Worm (Caenorhabditis elegans) whole organism, midembryonic: ENCODE data around the gene R07E4.5.
A peak's percentile ranks its signal among the peaks of the same experiment; 100 is the strongest.

Experiments used
- T22C8.4 ChIP-seq: fragments of 200-800 bp; sonication (Bioruptor generic); IDR thresholded peaks from 2 replicates; pipeline ENCODE4 v1.3.6; 2022; ENCODE audit warnings: missing genetic modification characterization, missing compliant biosample characterization
- cog-1 ChIP-seq: sonication (generic microtip); optimal IDR thresholded peaks from 2 replicates; lab custom pipeline; 2016; ENCODE audit warnings: missing genetic modification characterization, missing compliant biosample characterization
- flt-1 ChIP-seq: fragments of 200-800 bp; sonication (Bioruptor generic); IDR thresholded peaks from 2 replicates; pipeline ENCODE4 v1.3.6; 2022; ENCODE audit warnings: missing genetic modification characterization, missing compliant biosample characterization
- klf-2 ChIP-seq: fragments of 200-800 bp; sonication (Bioruptor generic); conservative IDR thresholded peaks from 2 replicates; pipeline ENCODE4 v1.3.6; 2022; ENCODE audit warnings: missing genetic modification reagents, missing genetic modification characterization, missing compliant biosample characterization
- med-1 ChIP-seq: sonication (generic microtip); optimal IDR thresholded peaks from 2 replicates; lab custom pipeline; 2017; ENCODE audit warnings: missing genetic modification characterization, mild to moderate bottlenecking, missing compliant biosample characterization, antibody characterized with exemption, missing genetic modification reagents; ENCODE audit not compliant: insufficient read depth
- ref-1 ChIP-seq: fragments of 200-800 bp; sonication (Bioruptor generic); conservative IDR thresholded peaks from 2 replicates; pipeline ENCODE4 v1.3.6; 2022; ENCODE audit warnings: missing genetic modification reagents, missing genetic modification characterization, missing compliant biosample characterization
- tab-1 ChIP-seq: fragments of 200-800 bp; sonication (Bioruptor generic); IDR thresholded peaks from 2 replicates; pipeline ENCODE4 v1.3.6; 2022; ENCODE audit warnings: missing genetic modification characterization, missing compliant biosample characterization
- ztf-23 ChIP-seq: fragments of 200-800 bp; sonication (Bioruptor generic); IDR thresholded peaks from 2 replicates; pipeline ENCODE4 v1.3.6; 2022; ENCODE audit warnings: missing genetic modification reagents, missing genetic modification characterization, missing compliant biosample characterization
- ztf-29 ChIP-seq: fragments of 200-800 bp; sonication (Bioruptor generic); IDR thresholded peaks from 2 replicates; pipeline ENCODE4 v1.3.6; 2022; ENCODE audit warnings: missing genetic modification reagents, missing genetic modification characterization, missing compliant biosample characterization

Gene R07E4.5

DNA sequence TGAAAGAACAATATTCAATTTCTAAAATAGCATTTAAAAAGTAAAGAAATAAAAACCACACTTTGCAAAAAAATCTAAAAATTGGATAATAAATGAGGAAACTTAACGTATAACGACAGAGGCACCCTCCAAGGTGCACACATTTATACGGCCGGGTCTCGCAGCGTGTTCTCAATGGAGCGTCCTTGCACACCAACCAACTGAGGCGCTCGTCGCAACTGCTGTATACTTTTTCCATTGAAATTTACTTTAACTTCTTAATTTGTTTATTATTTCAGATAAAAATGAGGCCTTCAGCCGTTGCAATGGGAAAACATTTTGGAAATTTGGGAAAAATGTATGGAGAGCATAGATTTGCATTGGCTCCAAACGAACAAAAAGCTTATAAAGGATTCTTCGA lies at the start of gene R07E4.5, which contains the start of gene R07E4.3:
R07E4.5 (minus strand) TSS at position 1 of the 400 bp plus-strand sequence.
R07E4.3 (plus strand) TSS at position 285 of the 400 bp plus-strand sequence.
- no peak for TF ChIP-seq tab-1 (GFP tag; lab: Robert Waterston, UW)
- peak; percentile 43 for TF ChIP-seq cog-1 (tag; lab: Kevin White, UChicago)
- 0 out of 2 replicates have a peak, but pooled peaks have one; percentile 56 for TF ChIP-seq flt-1
- no peak for TF ChIP-seq ref-1 (GFP tag; lab: Robert Waterston, UW)
- TF ChIP-seq ztf-29 (GFP tag; lab: Robert Waterston, UW): no peak
- TF ChIP-seq klf-2 (GFP tag; lab: Robert Waterston, UW): no peak
- TF ChIP-seq T22C8.4: no peak
- no peak for TF ChIP-seq med-1 (GFP tag; lab: Kevin White, UChicago)
- TF ChIP-seq ztf-23: peak; percentile 62; the same call in 1 of the 2 replicates

DNA sequence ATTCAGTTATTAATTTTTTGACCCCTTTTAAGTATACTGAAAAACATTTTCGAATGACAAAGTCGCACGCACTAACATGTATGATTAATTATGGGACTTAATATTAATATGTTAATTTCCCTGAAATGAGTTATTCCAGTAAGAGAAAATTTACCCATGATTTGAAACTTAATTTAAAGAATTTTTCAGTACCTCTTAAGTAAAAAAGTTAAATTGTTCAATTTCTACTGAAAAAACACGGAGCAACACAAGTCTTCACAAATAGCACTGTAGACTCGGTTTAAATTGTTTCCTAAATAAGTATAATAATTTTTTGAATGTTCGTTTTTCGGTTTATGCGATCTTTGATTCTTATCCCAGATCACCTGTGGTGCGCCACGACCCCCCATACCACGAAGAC lies 49.5 kb upstream of the R07E4.5 start:
- no peak for TF ChIP-seq ztf-29 (GFP tag; lab: Robert Waterston, UW)
- no peak for TF ChIP-seq med-1 (GFP tag; lab: Kevin White, UChicago)
- no peak for TF ChIP-seq tab-1 (GFP tag; lab: Robert Waterston, UW)
- no peak for TF ChIP-seq ref-1 (GFP tag; lab: Robert Waterston, UW)
- TF ChIP-seq flt-1: no peak
- no peak for TF ChIP-seq klf-2 (GFP tag; lab: Robert Waterston, UW)

DNA sequence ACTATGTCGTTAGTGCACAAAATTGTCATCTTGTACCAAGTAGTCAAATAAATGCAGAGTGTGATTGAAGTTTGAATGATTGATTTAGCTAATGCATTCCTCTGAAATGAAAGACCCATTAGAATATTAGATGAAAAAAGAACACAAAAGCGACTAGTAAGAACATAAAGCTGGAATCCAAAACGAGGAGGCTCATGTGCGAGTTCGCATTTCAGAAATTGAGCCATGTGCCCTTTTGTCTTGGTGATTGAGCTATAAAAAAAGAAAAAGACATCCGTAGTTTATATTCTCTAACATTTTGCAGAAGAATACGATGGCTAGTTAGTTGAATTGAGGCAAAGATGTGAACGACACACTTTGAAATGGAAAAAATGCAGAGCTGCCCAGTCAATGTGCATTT lies 48.5 kb upstream of the R07E4.5 start, which contains the start of gene F22F4.4:
F22F4.4 (minus strand) TSS at position 101 of the 400 bp plus-strand sequence.
- TF ChIP-seq klf-2 (GFP tag; lab: Robert Waterston, UW) (no peak), tab-1 (GFP tag; lab: Robert Waterston, UW) (no peak), cog-1 (tag; lab: Kevin White, UChicago) (no peak), flt-1 (no peak), T22C8.4 (no peak), ztf-29 (GFP tag; lab: Robert Waterston, UW) (no peak), ztf-23 (no peak), med-1 (GFP tag; lab: Kevin White, UChicago) (no peak), ref-1 (GFP tag; lab: Robert Waterston, UW) (no peak)

DNA sequence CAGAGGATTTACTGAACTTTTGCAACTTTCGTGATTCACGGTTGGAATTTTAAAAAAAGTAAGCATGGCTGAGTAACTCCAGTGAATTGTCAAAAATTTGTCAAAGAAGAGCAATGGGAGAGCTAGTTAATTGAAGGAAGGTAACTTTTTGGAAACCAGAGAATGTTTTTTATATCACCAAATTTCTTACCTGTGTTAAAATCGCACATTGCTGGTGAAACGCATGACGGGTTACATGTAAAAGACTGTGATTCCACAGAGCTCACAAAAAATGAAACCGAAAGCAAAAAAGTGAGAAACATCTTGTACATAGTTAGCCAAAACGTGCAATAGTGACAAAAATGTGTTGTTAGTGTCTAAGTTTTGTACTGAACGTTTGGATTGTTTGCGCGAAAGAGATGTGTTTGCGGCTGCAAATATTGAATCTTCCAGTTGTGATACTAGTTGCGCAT lies 46.2 kb upstream of the R07E4.5 start, which contains the start of gene F22F4.9:
F22F4.9 (minus strand) TSS at position 402 of the 452 bp plus-strand sequence.
- TF ChIP-seq klf-2 (GFP tag; lab: Robert Waterston, UW) (no peak), ztf-29 (GFP tag; lab: Robert Waterston, UW) (no peak), cog-1 (tag; lab: Kevin White, UChicago) (no peak), ztf-23 (no peak), T22C8.4 (no peak), tab-1 (GFP tag; lab: Robert Waterston, UW) (no peak), med-1 (GFP tag; lab: Kevin White, UChicago) (no peak), flt-1 (no peak), ref-1 (GFP tag; lab: Robert Waterston, UW) (no peak)

DNA sequence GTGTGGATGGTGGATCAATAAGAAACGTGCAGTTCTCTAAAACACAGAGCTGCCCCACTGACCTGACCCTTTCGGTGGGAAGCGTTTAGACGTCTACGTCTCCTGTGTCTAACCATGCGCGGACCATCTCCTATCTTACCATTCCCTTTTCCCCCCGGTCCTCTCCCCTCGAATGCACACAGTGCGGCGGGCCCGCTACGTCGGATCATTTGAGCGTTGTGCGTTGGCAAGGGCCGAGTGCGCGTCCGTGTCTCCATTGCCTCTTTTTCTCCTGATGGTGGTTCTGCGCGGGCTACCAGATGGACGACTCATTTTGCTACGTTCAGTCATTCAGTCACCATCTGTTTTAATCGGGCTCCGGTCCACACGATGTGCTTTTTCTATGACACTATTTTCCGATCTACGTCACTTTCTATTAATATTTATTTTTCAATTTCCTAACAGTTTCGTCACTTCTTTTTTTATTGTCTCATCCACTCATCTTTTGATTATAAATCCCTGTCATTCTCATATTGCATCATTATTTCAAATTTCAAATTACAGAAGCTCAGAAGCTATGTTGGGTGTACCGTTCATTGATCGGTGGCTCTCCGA lies 42.7 kb upstream of the R07E4.5 start, which contains the start of gene inx-3:
inx-3 (plus strand) TSS at position 544 of the 594 bp plus-strand sequence.
- peak; percentile 53; the same call in 1 of the 2 replicates for TF ChIP-seq tab-1 (GFP tag; lab: Robert Waterston, UW)
- 0 out of 2 replicates have a peak, but pooled peaks have one; percentile 4 for TF ChIP-seq flt-1
- no peak for TF ChIP-seq cog-1 (tag; lab: Kevin White, UChicago)
- TF ChIP-seq T22C8.4: 0 out of 2 replicates have a peak, but pooled peaks have one; percentile 3
- no peak for TF ChIP-seq ztf-29 (GFP tag; lab: Robert Waterston, UW)
- no peak for TF ChIP-seq ref-1 (GFP tag; lab: Robert Waterston, UW)
- 0 out of 2 replicates have a peak, but pooled peaks have one; percentile 55 for TF ChIP-seq ztf-23
- TF ChIP-seq klf-2 (GFP tag; lab: Robert Waterston, UW): no peak
- no peak for TF ChIP-seq med-1 (GFP tag; lab: Kevin White, UChicago)

DNA sequence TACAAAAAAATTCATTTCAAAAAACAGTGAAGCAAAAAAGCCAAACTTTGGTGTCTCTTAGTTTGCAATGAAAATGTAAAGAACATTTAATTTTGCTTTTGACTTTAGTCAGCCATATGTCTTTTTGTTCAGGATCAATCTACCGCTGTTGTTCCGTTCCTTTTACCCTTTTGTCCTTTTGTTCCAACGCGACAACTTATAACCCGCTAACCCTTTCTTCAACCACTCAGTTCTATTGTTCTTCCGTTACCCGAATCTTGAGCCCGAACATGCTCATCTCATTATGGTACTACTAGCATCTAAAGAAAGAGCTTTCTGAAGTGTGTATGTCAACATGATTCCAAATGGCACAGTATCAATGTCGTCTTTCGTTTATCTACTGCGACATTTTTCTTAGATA lies 41.0 kb upstream of the R07E4.5 start:
- TF ChIP-seq T22C8.4 (no peak), flt-1 (no peak), tab-1 (GFP tag; lab: Robert Waterston, UW) (no peak), med-1 (GFP tag; lab: Kevin White, UChicago) (no peak), klf-2 (GFP tag; lab: Robert Waterston, UW) (no peak), ref-1 (GFP tag; lab: Robert Waterston, UW) (no peak), cog-1 (tag; lab: Kevin White, UChicago) (no peak), ztf-29 (GFP tag; lab: Robert Waterston, UW) (no peak), ztf-23 (no peak)

DNA sequence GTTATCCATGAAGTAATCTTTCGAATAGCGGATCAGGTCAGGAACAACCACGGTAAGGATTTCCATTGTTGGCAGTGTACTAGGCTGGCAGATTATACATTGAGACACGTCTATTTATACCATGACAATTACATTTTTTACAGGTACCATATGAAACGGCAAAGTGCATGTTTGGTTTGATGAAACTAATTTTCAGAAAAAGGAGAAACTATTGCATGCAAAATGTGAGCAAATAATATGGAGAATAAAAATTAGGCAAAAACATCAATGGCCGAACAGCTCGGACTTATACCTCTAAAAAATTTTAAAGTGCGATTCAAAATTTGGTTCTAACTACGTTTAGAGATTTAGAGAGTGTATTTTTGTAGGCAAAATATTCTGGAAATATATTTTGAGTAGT lies 39.8 kb upstream of the R07E4.5 start, which contains the start of gene F22F4.5:
F22F4.5 (minus strand) TSS at position 101 of the 400 bp plus-strand sequence.
- no peak for TF ChIP-seq ref-1 (GFP tag; lab: Robert Waterston, UW)
- TF ChIP-seq cog-1 (tag; lab: Kevin White, UChicago): no peak
- TF ChIP-seq ztf-23: no peak
- no peak for TF ChIP-seq klf-2 (GFP tag; lab: Robert Waterston, UW)
- no peak for TF ChIP-seq med-1 (GFP tag; lab: Kevin White, UChicago)
- no peak for TF ChIP-seq flt-1
- no peak for TF ChIP-seq tab-1 (GFP tag; lab: Robert Waterston, UW)
- TF ChIP-seq T22C8.4: no peak
- TF ChIP-seq ztf-29 (GFP tag; lab: Robert Waterston, UW): no peak

DNA sequence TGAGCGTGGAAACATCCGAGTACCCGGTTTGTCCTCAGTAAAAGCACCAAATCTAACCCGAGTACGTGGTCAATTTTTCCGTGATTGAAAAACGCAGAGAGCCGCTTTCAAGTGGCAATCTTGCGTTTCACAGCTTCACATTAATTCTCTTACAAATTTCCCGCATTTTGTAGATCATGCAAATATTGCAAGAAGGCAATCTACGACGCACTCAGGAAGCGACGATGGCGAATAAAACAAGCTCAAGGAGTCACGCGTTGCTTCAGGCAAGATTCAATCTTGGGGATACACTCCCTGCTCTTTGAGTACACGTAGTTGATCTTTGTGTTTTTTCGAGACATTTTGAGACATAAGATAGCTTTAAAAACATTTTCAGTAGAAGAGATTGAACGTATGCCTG lies 34.9 kb upstream of the R07E4.5 start:
- no peak for TF ChIP-seq ref-1 (GFP tag; lab: Robert Waterston, UW)
- TF ChIP-seq klf-2 (GFP tag; lab: Robert Waterston, UW): no peak
- TF ChIP-seq tab-1 (GFP tag; lab: Robert Waterston, UW): no peak
- no peak for TF ChIP-seq T22C8.4
- no peak for TF ChIP-seq ztf-29 (GFP tag; lab: Robert Waterston, UW)
- no peak for TF ChIP-seq flt-1
- no peak for TF ChIP-seq med-1 (GFP tag; lab: Kevin White, UChicago)
- no peak for TF ChIP-seq ztf-23
- no peak for TF ChIP-seq cog-1 (tag; lab: Kevin White, UChicago)

DNA sequence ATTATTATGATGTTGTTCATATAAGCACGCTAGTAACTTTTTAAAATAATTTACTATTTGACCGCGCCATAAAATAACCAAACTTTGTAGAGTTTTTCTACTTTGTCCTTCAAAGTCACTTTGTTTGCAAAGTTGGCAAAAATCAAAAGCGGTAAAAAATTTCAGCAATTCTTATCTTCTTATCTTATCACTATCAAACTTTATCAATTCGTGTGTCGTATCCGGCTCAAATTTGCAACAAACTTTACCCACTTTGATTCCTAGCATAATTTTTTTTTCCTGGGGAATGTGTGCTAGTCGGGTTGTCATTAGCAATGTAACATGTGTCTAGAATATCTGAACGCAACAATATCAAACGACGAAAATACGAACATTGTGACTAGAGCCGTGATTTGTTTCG lies 32.7 kb upstream of the R07E4.5 start:
- TF ChIP-seq cog-1 (tag; lab: Kevin White, UChicago) (no peak), ztf-29 (GFP tag; lab: Robert Waterston, UW) (no peak), klf-2 (GFP tag; lab: Robert Waterston, UW) (no peak), ref-1 (GFP tag; lab: Robert Waterston, UW) (no peak), T22C8.4 (no peak), tab-1 (GFP tag; lab: Robert Waterston, UW) (no peak), flt-1 (no peak), med-1 (GFP tag; lab: Kevin White, UChicago) (no peak), ztf-23 (no peak)
